5 worm cellular contexts compared by ENCODE assay signal in the genomic region with DNA sequence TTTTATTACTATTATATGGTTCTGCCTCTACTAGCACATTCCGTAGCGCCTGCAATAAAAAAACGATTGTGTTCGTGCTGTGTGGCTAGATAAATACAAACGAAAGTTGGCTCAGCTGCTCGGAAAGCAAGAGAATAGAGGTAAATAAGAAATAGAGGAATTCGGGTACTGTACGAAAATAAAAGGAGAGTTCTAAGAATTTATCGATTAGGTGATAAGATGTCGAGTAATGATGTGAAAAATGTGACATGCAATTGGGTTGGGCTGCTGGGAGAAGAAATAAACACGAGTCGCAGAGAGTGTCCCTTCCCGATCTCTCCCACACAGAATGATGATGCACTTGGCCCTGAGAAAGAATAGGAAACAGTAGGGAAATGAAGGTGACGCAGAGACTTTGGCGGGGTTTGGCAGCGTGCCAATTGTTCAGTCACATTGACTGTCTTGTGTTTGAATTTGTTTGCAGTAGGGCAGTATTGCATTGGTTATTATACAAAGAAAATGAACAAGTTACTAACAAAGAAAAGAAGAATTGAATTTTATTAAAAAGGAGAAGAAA.
TF ChIP-seq lines count a peak whose summit lies in the region.

TSS of gene cdc-14 (minus strand) at position 51 of the 556 bp plus-strand sequence.

TF ChIP-seq in whole organism, L1 larva, 84 proteins besides CTCF, POLR2A, EP300 and RAD21 (continues in another document):
- TF ChIP-seq sup-37 (GFP tag; optimal IDR thresholded peaks at IDR 0.05; lab: Kevin White, UChicago) (peak; percentile 42), tlp-1 (tag; optimal IDR thresholded peaks at IDR 0.05; lab: Kevin White, UChicago) (no peak), fkh-8 (tag; optimal IDR thresholded peaks at IDR 0.05; lab: Kevin White, UChicago) (no peak), lin-35 (GFP tag; optimal IDR thresholded peaks at IDR 0.05; lab: Kevin White, UChicago) (peak; percentile 70 to 86), ceh-8 (GFP tag; optimal IDR thresholded peaks at IDR 0.05; lab: Kevin White, UChicago) (no peak), C16A3.4 (tag; optimal IDR thresholded peaks at IDR 0.05; lab: Kevin White, UChicago) (peak; percentile 88), mep-1 (tag; optimal IDR thresholded peaks at IDR 0.05; lab: Kevin White, UChicago) (peak; percentile 84), grh-1 (GFP tag; IDR thresholded peaks at IDR 0.05; lab: Robert Waterston, UW) (0 out of 2 replicates have a peak, but pooled peaks have one; percentile 8), egl-27 (tag; optimal IDR thresholded peaks at IDR 0.05; lab: Kevin White, UChicago) (no peak), fos-1 (tag; optimal IDR thresholded peaks at IDR 0.05; lab: Kevin White, UChicago) (peak; percentile 28), unc-130 (tag; optimal IDR thresholded peaks at IDR 0.05; lab: Kevin White, UChicago) (peak; percentile 87), ceh-63 (GFP tag; optimal IDR thresholded peaks at IDR 0.05; lab: Kevin White, UChicago) (no peak), efl-3 (GFP tag; optimal IDR thresholded peaks at IDR 0.05; lab: Kevin White, UChicago) (no peak), snpc-4 (tag; optimal IDR thresholded peaks at IDR 0.05; lab: Kevin White, UChicago) (peak; percentile 81), lin-39 (tag; optimal IDR thresholded peaks at IDR 0.05; lab: Kevin White, UChicago) (peak; percentile 8), nhr-28 (tag; optimal IDR thresholded peaks at IDR 0.05; lab: Kevin White, UChicago) (no peak), unc-86 (tag; optimal IDR thresholded peaks at IDR 0.05; lab: Kevin White, UChicago) (no peak)

TF ChIP-seq in whole organism, L3 larva, 47 proteins besides CTCF, POLR2A, EP300 and RAD21 (continues in another document):
- TF ChIP-seq fkh-10 (GFP tag; optimal IDR thresholded peaks at IDR 0.05; lab: Kevin White, UChicago) = no peak
- peak; percentile 73 for TF ChIP-seq elt-2 (tag; optimal IDR thresholded peaks at IDR 0.05; lab: Kevin White, UChicago)
- no peak for TF ChIP-seq ceh-16 (tag; optimal IDR thresholded peaks at IDR 0.05; lab: Kevin White, UChicago)
- no peak for TF ChIP-seq sea-2 (GFP tag; optimal IDR thresholded peaks at IDR 0.05; lab: Kevin White, UChicago)
- TF ChIP-seq nhr-12 (tag; optimal IDR thresholded peaks at IDR 0.05; lab: Kevin White, UChicago) = no peak
- no peak for TF ChIP-seq daf-12 (tag; optimal IDR thresholded peaks at IDR 0.05; lab: Kevin White, UChicago)
- peak; percentile 78 for TF ChIP-seq pha-4 (tag; optimal IDR thresholded peaks at IDR 0.05; lab: Kevin White, UChicago)
- TF ChIP-seq ceh-9 (tag; optimal IDR thresholded peaks at IDR 0.05; lab: Kevin White, UChicago) = no peak
- TF ChIP-seq fos-1 (tag; optimal IDR thresholded peaks at IDR 0.05; lab: Kevin White, UChicago) = no peak
- TF ChIP-seq jun-1 (tag; optimal IDR thresholded peaks at IDR 0.05; lab: Kevin White, UChicago) = peak; percentile 66
- TF ChIP-seq nhr-28 (tag; optimal IDR thresholded peaks at IDR 0.05; lab: Kevin White, UChicago) = no peak
- TF ChIP-seq nhr-23 (tag; optimal IDR thresholded peaks at IDR 0.05; lab: Kevin White, UChicago) = peak; percentile 54
- TF ChIP-seq pqm-1 (tag; optimal IDR thresholded peaks at IDR 0.05; lab: Kevin White, UChicago) = no peak
- no peak for TF ChIP-seq ZK546.5 (tag; optimal IDR thresholded peaks at IDR 0.05; lab: Kevin White, UChicago)
- TF ChIP-seq lin-39 (tag; optimal IDR thresholded peaks at IDR 0.05; lab: Kevin White, UChicago) = peak; percentile 76
- TF ChIP-seq tbx-2 (tag; optimal IDR thresholded peaks at IDR 0.05; lab: Kevin White, UChicago) = no peak
- no peak for TF ChIP-seq nhr-77 (tag; optimal IDR thresholded peaks at IDR 0.05; lab: Kevin White, UChicago)
- TF ChIP-seq nhr-25 (tag; optimal IDR thresholded peaks at IDR 0.05; lab: Kevin White, UChicago) = peak; percentile 94

TF ChIP-seq in whole organism, early embryonic, 17 proteins besides CTCF, POLR2A, EP300 and RAD21:
- TF ChIP-seq ama-1 (optimal IDR thresholded peaks at IDR 0.05; lab: Kevin White, UChicago) = no peak
- peak; percentile 63 for TF ChIP-seq hmg-4 (GFP tag; optimal IDR thresholded peaks at IDR 0.05; lab: Kevin White, UChicago)
- no peak for TF ChIP-seq hnd-1 (tag; optimal IDR thresholded peaks at IDR 0.05; lab: Kevin White, UChicago)
- peak; percentile 75 for TF ChIP-seq F13C5.2 (tag; optimal IDR thresholded peaks at IDR 0.05; lab: Kevin White, UChicago)

TF ChIP-seq in whole organism, midembryonic, 9 proteins besides CTCF, POLR2A, EP300 and RAD21:
- TF ChIP-seq ztf-23 (GFP tag; IDR thresholded peaks at IDR 0.05; lab: Robert Waterston, UW) = 0 out of 2 replicates have a peak, but pooled peaks have one; percentile 10
- no peak for TF ChIP-seq ref-1 (GFP tag; conservative IDR thresholded peaks at IDR 0.05; lab: Robert Waterston, UW)
- TF ChIP-seq cog-1 (tag; optimal IDR thresholded peaks at IDR 0.05; lab: Kevin White, UChicago) = peak; percentile 60

TF ChIP-seq in whole organism, young adult, 124 proteins besides CTCF, POLR2A, EP300 and RAD21 (continues in another document):
- TF ChIP-seq Y67H2A.10 (GFP tag; conservative IDR thresholded peaks at IDR 0.05; lab: Robert Waterston, UW) (no peak), dox-1 (GFP tag; IDR thresholded peaks at IDR 0.05; lab: Robert Waterston, UW) (peak; percentile 70), B0035.1 (tag; optimal IDR thresholded peaks at IDR 0.05; lab: Kevin White, UChicago) (no peak), hmg-1.2 (GFP tag; IDR thresholded peaks at IDR 0.05; lab: Robert Waterston, UW) (peak; percentile 65), Y95B8A.8 (GFP tag; IDR thresholded peaks at IDR 0.05; lab: Robert Waterston, UW) (no peak), ets-4 (GFP tag; optimal IDR thresholded peaks at IDR 0.05; lab: Kevin White, UChicago) (no peak), F57C9.4 (tag; optimal IDR thresholded peaks at IDR 0.05; lab: Kevin White, UChicago) (no peak), D2030.7 (GFP tag; IDR thresholded peaks at IDR 0.05; lab: Robert Waterston, UW) (no peak), F37B4.10 (GFP tag; IDR thresholded peaks at IDR 0.05; lab: Robert Waterston, UW) (no peak), B0019.2 (GFP tag; conservative IDR thresholded peaks at IDR 0.05; lab: Robert Waterston, UW) (no peak), nhr-80 (tag; optimal IDR thresholded peaks at IDR 0.05; lab: Kevin White, UChicago) (peak; percentile 61), F39B2.1 (GFP tag; IDR thresholded peaks at IDR 0.05; lab: Robert Waterston, UW) (no peak), lin-40 (tag; optimal IDR thresholded peaks at IDR 0.05; lab: Kevin White, UChicago) (peak; percentile 24), egrh-3 (GFP tag; IDR thresholded peaks at IDR 0.05; lab: Robert Waterston, UW) (no peak), ceh-58 (GFP tag; IDR thresholded peaks at IDR 0.05; lab: Robert Waterston, UW) (no peak), C06A6.2 (GFP tag; conservative IDR thresholded peaks at IDR 0.05; lab: Robert Waterston, UW) (no peak), nfya-2 (GFP tag; IDR thresholded peaks at IDR 0.05; lab: Robert Waterston, UW) (no peak), attf-3 (GFP tag; conservative IDR thresholded peaks at IDR 0.05; lab: Robert Waterston, UW) (no peak), F49E8.2 (tag; optimal IDR thresholded peaks at IDR 0.05; lab: Kevin White, UChicago; ENCODE audit: insufficient read depth) (no peak), mes-4 (tag; optimal IDR thresholded peaks at IDR 0.05; lab: Kevin White, UChicago) (no peak), ztf-26 (tag; optimal IDR thresholded peaks at IDR 0.05; lab: Kevin White, UChicago) (peak; percentile 29), ekl-4 (GFP tag; IDR thresholded peaks at IDR 0.05; lab: Robert Waterston, UW) (no peak), pbrm-1 (GFP tag; IDR thresholded peaks at IDR 0.05; lab: Robert Waterston, UW) (no peak), ceh-79 (tag; optimal IDR thresholded peaks at IDR 0.05; lab: Kevin White, UChicago) (no peak), dpl-1 (GFP tag; optimal IDR thresholded peaks at IDR 0.05; lab: Kevin White, UChicago) (no peak), repo-1 (tag; optimal IDR thresholded peaks at IDR 0.05; lab: Kevin White, UChicago) (no peak), nfyb-1 (GFP tag; IDR thresholded peaks at IDR 0.05; lab: Robert Waterston, UW) (no peak), ceh-40 (GFP tag; IDR thresholded peaks at IDR 0.05; lab: Robert Waterston, UW) (no peak), tbx-9 (tag; optimal IDR thresholded peaks at IDR 0.05; lab: Kevin White, UChicago; ENCODE audit: borderline replicate concordance) (no peak), madf-3 (GFP tag; IDR thresholded peaks at IDR 0.05; lab: Robert Waterston, UW) (no peak), F10E7.11 (tag; optimal IDR thresholded peaks at IDR 0.05; lab: Kevin White, UChicago) (no peak), snpc-1.1 (tag; optimal IDR thresholded peaks at IDR 0.05; lab: Kevin White, UChicago; ENCODE audit: insufficient read depth) (no peak), lin-35 (GFP tag; optimal IDR thresholded peaks at IDR 0.05; lab: Kevin White, UChicago) (no peak), mxl-1 (tag; optimal IDR thresholded peaks at IDR 0.05; lab: Kevin White, UChicago) (no peak), lsl-1 (GFP tag; optimal IDR thresholded peaks at IDR 0.05; lab: Kevin White, UChicago) (no peak), Y79H2A.3 (GFP tag; conservative IDR thresholded peaks at IDR 0.05; lab: Robert Waterston, UW) (no peak), T26A5.8 (tag; optimal IDR thresholded peaks at IDR 0.05; lab: Kevin White, UChicago) (no peak), nhr-179 (tag; optimal IDR thresholded peaks at IDR 0.05; lab: Kevin White, UChicago) (no peak), ztf-18 (tag; optimal IDR thresholded peaks at IDR 0.05; lab: Kevin White, UChicago) (no peak), K11D2.4 (GFP tag; IDR thresholded peaks at IDR 0.05; lab: Robert Waterston, UW) (peak; percentile 50; the same call in 1 of the 2 replicates), Y53F4B.3 (GFP tag; IDR thresholded peaks at IDR 0.05; lab: Robert Waterston, UW) (no peak), B0336.3 (GFP tag; IDR thresholded peaks at IDR 0.05; lab: Robert Waterston, UW) (no peak), zim-3 (tag; optimal IDR thresholded peaks at IDR 0.05; lab: Kevin White, UChicago) (no peak), F55B11.4 (tag; optimal IDR thresholded peaks at IDR 0.05; lab: Kevin White, UChicago; ENCODE audit: borderline replicate concordance, insufficient read depth) (no peak), hmg-20 (GFP tag; IDR thresholded peaks at IDR 0.05; lab: Robert Waterston, UW) (no peak), sptf-2 (GFP tag; optimal IDR thresholded peaks at IDR 0.05; lab: Kevin White, UChicago) (no peak), madf-10 (tag; optimal IDR thresholded peaks at IDR 0.05; lab: Kevin White, UChicago) (no peak), hlh-26 (GFP tag; conservative IDR thresholded peaks at IDR 0.05; lab: Robert Waterston, UW) (no peak), aptf-2 (GFP tag; conservative IDR thresholded peaks at IDR 0.05; lab: Robert Waterston, UW) (no peak), lag-1 (GFP tag; IDR thresholded peaks at IDR 0.05; lab: Robert Waterston, UW) (no peak)

Comparison
In these comparisons a context has a peak if more than half of its experiments do, and no peak if none do; other contexts are left out.
1. Of the 8 proteins assayed by ChIP-seq in both whole organism, young adult and whole organism, L1 larva: peak only in whole organism, young adult: none; only in whole organism, L1 larva: ama-1, dpl-1, efl-1, lin-35, nhr-90 and unc-130; in both: snpc-4; in neither: 1.